Worm (Caenorhabditis elegans) whole organism, L4/young adult: Measurements from ENCODE around the gene flp-18.

Experiments used
- W03F9.2 ChIP-seq: fragments of 150-350 bp; optimal IDR thresholded peaks from 2 replicates; lab custom pipeline; 2014; ENCODE audit warnings: missing biosample characterization, missing genetic modification characterization
- dao-5 ChIP-seq: sonication (generic microtip); optimal IDR thresholded peaks from 2 replicates; lab custom pipeline; 2016; ENCODE audit warnings: missing genotype, missing genetic modification characterization, moderate library complexity, missing compliant biosample characterization

DNA sequence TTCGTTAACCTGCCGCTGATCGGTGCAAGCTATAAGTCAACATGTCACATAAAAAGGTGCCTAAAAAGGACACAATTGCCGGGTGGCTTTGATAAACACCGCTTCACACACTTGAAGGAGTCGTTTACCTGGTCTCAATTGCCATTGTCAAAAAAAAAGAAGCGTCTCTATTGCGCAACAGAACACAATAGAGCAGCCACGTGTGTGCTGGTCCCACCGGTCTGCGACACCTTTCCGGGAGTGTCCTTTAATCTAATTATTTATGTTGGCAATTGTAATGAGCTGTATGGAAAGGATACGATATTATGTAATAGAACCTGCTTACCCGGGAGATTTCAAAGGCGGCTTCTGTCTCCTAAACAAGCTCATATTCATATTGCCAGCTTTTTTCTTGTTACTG lies 43.3 kb upstream of the flp-18 start:
- TF ChIP-seq dao-5 (tag; lab: Kevin White, UChicago) (no peak), W03F9.2 (tag; lab: Kevin White, UChicago) (no peak)
